Fruit fly (Drosophila melanogaster) whole organism, embryonic: ENCODE data around the gene RpL13.

Experiments
- Abd-B ChIP-seq: fragments of 200-800 bp; sonication (Bioruptor generic); optimal IDR thresholded peaks from 2 replicates; lab custom pipeline; 2018; ENCODE audit warnings: missing biosample characterization, mild to moderate bottlenecking, missing genetic modification characterization, moderate library complexity
- Asciz ChIP-seq: fragments of 200-800 bp; sonication (Bioruptor generic); optimal IDR thresholded peaks from 2 replicates; lab custom pipeline; 2017; ENCODE audit warnings: missing biosample characterization, mild to moderate bottlenecking, missing genetic modification characterization, missing genetic modification reagents
- Awh ChIP-seq: fragments of 200-800 bp; sonication (Bioruptor generic); IDR thresholded peaks from 2 replicates; pipeline ENCODE4, ENCODE4 v1.3.6; 2022; ENCODE audit warnings: missing biosample characterization, missing genetic modification characterization
- BEAF-32 ChIP-seq: fragments of 200-800 bp; sonication (Bioruptor generic); optimal IDR thresholded peaks from 3 replicates; lab custom pipeline; 2017; ENCODE audit warnings: missing biosample characterization, missing genetic modification characterization, mild to moderate bottlenecking, moderate library complexity, missing genetic modification reagents
- CG1024 ChIP-seq: fragments of 200-800 bp; sonication (Bioruptor generic); IDR thresholded peaks from 2 replicates; pipeline ENCODE4 v1.3.6; 2022; ENCODE audit warnings: missing biosample characterization, missing genetic modification characterization
- CG11085 ChIP-seq: fragments of 200-800 bp; sonication (Bioruptor generic); IDR thresholded peaks from 2 replicates; pipeline ENCODE4 v1.3.6; 2022; ENCODE audit warnings: missing biosample characterization, missing genetic modification characterization
- CG13775 ChIP-seq: fragments of 200-800 bp; sonication (Bioruptor generic); optimal IDR thresholded peaks from 3 replicates; lab custom pipeline; 2017; ENCODE audit warnings: missing biosample characterization, mild to moderate bottlenecking, missing genetic modification characterization
- CG14014 ChIP-seq: fragments of 200-800 bp; sonication (Bioruptor generic); IDR thresholded peaks from 2 replicates; pipeline ENCODE4 v1.3.6; 2022; ENCODE audit warnings: missing biosample characterization, missing genetic modification characterization
- CG14965 ChIP-seq: fragments of 200-800 bp; sonication (Bioruptor generic); optimal IDR thresholded peaks from 2 replicates; lab custom pipeline; 2016; ENCODE audit warnings: missing biosample characterization, missing genetic modification characterization, borderline replicate concordance
- CG18011 ChIP-seq: fragments of 200-800 bp; sonication (Bioruptor generic); optimal IDR thresholded peaks from 2 replicates; lab custom pipeline; 2017; ENCODE audit warnings: missing biosample characterization, missing genetic modification characterization, mild to moderate bottlenecking, moderate library complexity, missing genotype
- CG2678 ChIP-seq: fragments of 200-800 bp; sonication (Bioruptor generic); optimal IDR thresholded peaks from 3 replicates; lab custom pipeline; 2019; ENCODE audit warnings: missing biosample characterization, mild to moderate bottlenecking, missing genetic modification characterization, moderate library complexity
- CG3065 ChIP-seq: fragments of 200-800 bp; sonication (Bioruptor generic); optimal IDR thresholded peaks from 2 replicates; lab custom pipeline; 2016; ENCODE audit warnings: missing biosample characterization, missing genetic modification characterization
- CG31441 ChIP-seq: fragments of 200-800 bp; sonication (Bioruptor generic); IDR thresholded peaks from 2 replicates; pipeline ENCODE4 v1.3.6; 2022; ENCODE audit warnings: missing biosample characterization, missing genetic modification characterization
- CG34224 ChIP-seq: fragments of 200-800 bp; sonication (Bioruptor generic); IDR thresholded peaks from 3 replicates; pipeline ENCODE4 v1.3.6; 2022; ENCODE audit warnings: missing biosample characterization, missing genetic modification characterization; ENCODE audit not compliant: partially characterized antibody
- CG4730 ChIP-seq: fragments of 200-800 bp; sonication (Bioruptor generic); IDR thresholded peaks from 2 replicates; pipeline ENCODE4 v1.3.6; 2022; ENCODE audit warnings: missing biosample characterization, missing genetic modification characterization
- CG6272 ChIP-seq: fragments of 200-800 bp; sonication (Bioruptor generic); IDR thresholded peaks from 2 replicates; pipeline ENCODE4 v1.3.6; 2022; ENCODE audit warnings: missing biosample characterization, missing genetic modification characterization
- CG6689 ChIP-seq: fragments of 200-800 bp; sonication (Bioruptor generic); IDR thresholded peaks from 2 replicates; pipeline ENCODE4 v1.3.6; 2022; ENCODE audit warnings: missing biosample characterization, missing genetic modification characterization
- CG9215 ChIP-seq: fragments of 200-800 bp; sonication (Bioruptor generic); IDR thresholded peaks from 2 replicates; pipeline ENCODE4 v1.3.6; 2022; ENCODE audit warnings: missing biosample characterization, missing genetic modification characterization
- CG9727 ChIP-seq: fragments of 200-800 bp; sonication (Bioruptor generic); optimal IDR thresholded peaks from 3 replicates; lab custom pipeline; 2017; ENCODE audit warnings: missing biosample characterization, mild to moderate bottlenecking, missing genetic modification characterization
- CG9797 ChIP-seq: fragments of 200-800 bp; sonication (Bioruptor generic); optimal IDR thresholded peaks from 3 replicates; lab custom pipeline; 2018; ENCODE audit warnings: missing biosample characterization, mild to moderate bottlenecking, missing genetic modification characterization
- CHES-1-like ChIP-seq: fragments of 200-800 bp; sonication (Bioruptor generic); optimal IDR thresholded peaks from 2 replicates; lab custom pipeline; 2016; ENCODE audit warnings: missing biosample characterization, missing genetic modification characterization
- CTCF ChIP-seq: fragments of 200-800 bp; sonication (Bioruptor generic); optimal IDR thresholded peaks from 2 replicates; lab custom pipeline; 2017; ENCODE audit warnings: missing biosample characterization, mild to moderate bottlenecking, missing genetic modification characterization, moderate library complexity
- Doc2 ChIP-seq: fragments of 200-800 bp; sonication (Bioruptor generic); IDR thresholded peaks from 2 replicates; pipeline ENCODE4 v1.3.6; 2022; ENCODE audit warnings: missing biosample characterization, missing genetic modification characterization
- E2f1 ChIP-seq: fragments of 200-800 bp; sonication (Bioruptor generic); IDR thresholded peaks from 2 replicates; pipeline ENCODE4 v1.3.6; 2022; ENCODE audit warnings: missing biosample characterization, missing genetic modification characterization
- Ets97D ChIP-seq: fragments of 200-800 bp; sonication (Bioruptor generic); optimal IDR thresholded peaks from 3 replicates; lab custom pipeline; 2016; ENCODE audit warnings: missing biosample characterization, missing genetic modification characterization
- Lhr ChIP-seq: fragments of 200-800 bp; sonication (Bioruptor generic); optimal IDR thresholded peaks from 3 replicates; lab custom pipeline; 2017; ENCODE audit warnings: mild to moderate bottlenecking, missing biosample characterization, missing genetic modification reagents, missing genetic modification characterization
- MTF-1 ChIP-seq: fragments of 200-800 bp; sonication (Bioruptor generic); optimal IDR thresholded peaks from 2 replicates; lab custom pipeline; 2018; ENCODE audit warnings: missing biosample characterization, mild to moderate bottlenecking, missing genetic modification characterization, borderline replicate concordance
- NFAT ChIP-seq: fragments of 200-800 bp; sonication (Bioruptor generic); IDR thresholded peaks from 2 replicates; pipeline ENCODE4 v1.3.6; 2022; ENCODE audit warnings: missing biosample characterization, missing genetic modification characterization
- NfI ChIP-seq: fragments of 200-800 bp; sonication (Bioruptor generic); optimal IDR thresholded peaks from 3 replicates; lab custom pipeline; 2018; ENCODE audit warnings: missing biosample characterization, mild to moderate bottlenecking, missing genetic modification characterization, moderate library complexity
- Ssrp ChIP-seq: fragments of 200-800 bp; sonication (Bioruptor generic); optimal IDR thresholded peaks from 2 replicates; lab custom pipeline; 2018; ENCODE audit warnings: missing biosample characterization, mild to moderate bottlenecking, missing genetic modification characterization, moderate library complexity
- Taf1 ChIP-seq: fragments of 200-800 bp; sonication (Bioruptor generic); IDR thresholded peaks from 2 replicates; pipeline ENCODE4 v1.3.6; 2022; ENCODE audit warnings: missing biosample characterization, missing genetic modification characterization
- Usf ChIP-seq: fragments of 200-800 bp; sonication (Bioruptor generic); optimal IDR thresholded peaks from 2 replicates; lab custom pipeline; 2017; ENCODE audit warnings: missing genotype, missing biosample characterization, missing genetic modification characterization
- ab ChIP-seq: fragments of 200-800 bp; sonication (Bioruptor generic); optimal IDR thresholded peaks from 2 replicates; lab custom pipeline; 2016; ENCODE audit warnings: missing biosample characterization, missing genetic modification characterization
- btn ChIP-seq: fragments of 200-800 bp; sonication (Bioruptor generic); optimal IDR thresholded peaks from 2 replicates; lab custom pipeline; 2016; ENCODE audit warnings: missing biosample characterization, missing genetic modification characterization
- chm ChIP-seq: fragments of 200-800 bp; sonication (Bioruptor generic); IDR thresholded peaks from 2 replicates; pipeline ENCODE4 v1.3.6; 2022; ENCODE audit warnings: missing biosample characterization, missing genetic modification characterization
- corto ChIP-seq: fragments of 200-800 bp; sonication (Bioruptor generic); optimal IDR thresholded peaks from 2 replicates; lab custom pipeline; 2016; ENCODE audit warnings: missing biosample characterization, mild to moderate bottlenecking, missing genetic modification characterization, moderate library complexity
- fd96Cb ChIP-seq: fragments of 200-800 bp; sonication (Bioruptor generic); optimal IDR thresholded peaks from 2 replicates; lab custom pipeline; 2018; ENCODE audit warnings: missing biosample characterization, mild to moderate bottlenecking, missing genetic modification characterization, moderate library complexity
- fu2 ChIP-seq: fragments of 200-800 bp; sonication (Bioruptor generic); optimal IDR thresholded peaks from 2 replicates; lab custom pipeline; 2016; ENCODE audit warnings: missing biosample characterization, missing genetic modification characterization
- grau ChIP-seq: fragments of 200-800 bp; optimal IDR thresholded peaks from 3 replicates; lab custom pipeline; 2019; ENCODE audit warnings: missing biosample characterization, mild to moderate bottlenecking, missing genetic modification characterization, moderate library complexity
- gsb ChIP-seq: fragments of 200-800 bp; sonication (Bioruptor generic); IDR thresholded peaks from 2 replicates; pipeline ENCODE4 v1.3.6; 2022; ENCODE audit warnings: missing biosample characterization, missing genetic modification characterization
- inv ChIP-seq: fragments of 200-800 bp; sonication (Bioruptor generic); IDR thresholded peaks from 2 replicates; pipeline ENCODE4 v1.3.6; 2022; ENCODE audit warnings: missing biosample characterization, missing genetic modification characterization; ENCODE audit not compliant: partially characterized antibody
- knrl ChIP-seq: fragments of 200-800 bp; sonication (Bioruptor generic); IDR thresholded peaks from 3 replicates; pipeline ENCODE4 v1.3.6; 2022; ENCODE audit warnings: missing biosample characterization, missing genetic modification characterization; ENCODE audit not compliant: partially characterized antibody
- lbe ChIP-seq: fragments of 200-800 bp; sonication (Bioruptor generic); optimal IDR thresholded peaks from 2 replicates; lab custom pipeline; 2016; ENCODE audit warnings: missing biosample characterization, mild to moderate bottlenecking, missing genetic modification characterization
- mam ChIP-seq: fragments of 200-800 bp; sonication (Bioruptor generic); optimal IDR thresholded peaks from 3 replicates; lab custom pipeline; 2016; ENCODE audit warnings: missing biosample characterization, missing genetic modification characterization
- nerfin-1 ChIP-seq: fragments of 200-800 bp; sonication (Bioruptor generic); optimal IDR thresholded peaks from 3 replicates; lab custom pipeline; 2019; ENCODE audit warnings: missing biosample characterization, mild to moderate bottlenecking, missing genetic modification characterization, moderate library complexity
- pho ChIP-seq: fragments of 200-800 bp; sonication (Bioruptor generic); optimal IDR thresholded peaks from 2 replicates; lab custom pipeline; 2016; ENCODE audit warnings: missing biosample characterization, missing genetic modification characterization
- ro ChIP-seq: fragments of 200-800 bp; sonication (Bioruptor generic); IDR thresholded peaks from 2 replicates; pipeline ENCODE4 v1.3.6; 2022; ENCODE audit warnings: missing biosample characterization, missing genetic modification characterization
- row ChIP-seq: fragments of 200-800 bp; sonication (Bioruptor generic); IDR thresholded peaks from 3 replicates; pipeline ENCODE4 v1.3.6; 2022; ENCODE audit warnings: missing biosample characterization, missing genetic modification characterization
- salm ChIP-seq: fragments of 200-800 bp; sonication (Bioruptor generic); optimal IDR thresholded peaks from 2 replicates; lab custom pipeline; 2018; ENCODE audit warnings: missing biosample characterization, mild to moderate bottlenecking, missing genetic modification characterization
- sens ChIP-seq: fragments of 200-800 bp; sonication (Bioruptor generic); peaks from one replicate; lab custom pipeline; 2016; ENCODE audit warnings: missing biosample characterization, missing genetic modification characterization
- tap ChIP-seq: fragments of 200-800 bp; optimal IDR thresholded peaks from 3 replicates; lab custom pipeline; 2019; ENCODE audit warnings: missing biosample characterization, mild to moderate bottlenecking, missing genetic modification characterization, moderate library complexity
- tna ChIP-seq: fragments of 200-800 bp; sonication (Bioruptor generic); IDR thresholded peaks from 2 replicates; pipeline ENCODE4 v1.3.6; 2022; ENCODE audit warnings: missing biosample characterization, missing genetic modification characterization; ENCODE audit not compliant: partially characterized antibody

RpL13 gene

DNA sequence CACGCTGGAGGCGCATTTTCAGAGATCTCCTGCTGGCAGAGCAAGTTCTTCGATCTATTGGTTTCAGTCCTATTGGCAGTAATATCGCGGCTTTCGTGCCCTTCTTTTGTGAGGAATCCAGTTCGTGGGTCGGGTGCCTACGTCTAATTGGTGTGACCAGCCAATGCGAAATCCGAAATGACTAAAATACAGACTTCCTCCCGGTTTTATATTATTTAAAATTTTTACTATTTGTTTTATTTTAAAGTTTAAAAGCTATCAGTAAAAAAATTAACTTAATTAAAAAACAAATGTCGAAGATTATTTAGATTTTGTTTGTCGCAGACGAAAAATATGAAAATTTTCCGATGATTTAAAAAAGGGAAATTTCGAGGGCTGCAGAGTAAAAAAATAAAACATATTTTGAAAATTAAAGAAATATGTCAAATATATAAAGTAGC lies 3.5 kb upstream of the RpL13 start, which contains the start of gene CG5850 (continued):
- TF ChIP-seq Awh (no peak), NfI (no peak), CG31441 (GFP tag; lab: Robert Waterston, UW) (peak; percentile 59), fd96Cb (tag; lab: Kevin White, UChicago) (no peak), fu2 (no peak), inv (GFP tag; lab: Robert Waterston, UW) (no peak), CG18011 (GFP tag; lab: Kevin White, UChicago) (no peak), tna (GFP tag; lab: Robert Waterston, UW) (no peak), CG4730 (GFP tag; lab: Robert Waterston, UW) (no peak), BEAF-32 (GFP tag; lab: Kevin White, UChicago) (peak; percentile 18), chm (GFP tag; lab: Robert Waterston, UW) (no peak), CG6689 (GFP tag; lab: Robert Waterston, UW) (no peak), btn (GFP tag; lab: Kevin White, UChicago) (no peak), pho (GFP tag; lab: Kevin White, UChicago) (no peak), CG14014 (GFP tag; lab: Robert Waterston, UW) (no peak), CG14965 (GFP tag; lab: Kevin White, UChicago) (no peak), CG6272 (GFP tag; lab: Robert Waterston, UW) (no peak), grau (tag; lab: Kevin White, UChicago) (peak; percentile 9), Lhr (no peak), ab (no peak), CG9215 (no peak), CG9797 (GFP tag; lab: Kevin White, UChicago) (peak; percentile 62), CHES-1-like (GFP tag; lab: Kevin White, UChicago) (no peak), Asciz (no peak), Ssrp (tag; lab: Kevin White, UChicago) (no peak), CG34224 (GFP tag; lab: Robert Waterston, UW) (0 out of 3 replicates have a peak, but pooled peaks have one; percentile 25), E2f1 (no peak), Ets97D (no peak), CG3065 (no peak), mam (GFP tag; lab: Kevin White, UChicago) (no peak), lbe (peak; percentile 25), gsb (GFP tag; lab: Robert Waterston, UW) (no peak), Abd-B (GFP tag; lab: Kevin White, UChicago) (no peak), ro (GFP tag; lab: Robert Waterston, UW) (no peak), knrl (GFP tag; lab: Robert Waterston, UW) (no peak), CG13775 (no peak), sens (GFP tag; lab: Kevin White, UChicago) (peak; percentile 25), row (GFP tag; lab: Robert Waterston, UW) (peak; percentile 71), Taf1 (GFP tag; lab: Robert Waterston, UW) (no peak), tap (no peak), CG2678 (peak; percentile 43), CTCF (no peak), salm (tag; lab: Kevin White, UChicago) (no peak), Usf (GFP tag; lab: Kevin White, UChicago) (no peak), CG9727 (no peak), nerfin-1 (tag; lab: Kevin White, UChicago) (peak; percentile 11), CG11085 (GFP tag; lab: Robert Waterston, UW) (no peak), MTF-1 (GFP tag; lab: Kevin White, UChicago) (no peak), CG1024 (no peak), corto (GFP tag; lab: Kevin White, UChicago) (no peak), NFAT (GFP tag; lab: Robert Waterston, UW) (no peak), Doc2 (GFP tag; lab: Robert Waterston, UW) (no peak)
